Worm (Caenorhabditis elegans) whole organism, midembryonic: ENCODE results near the gene drh-1.

ENCODE experiments used
- flt-1 ChIP-seq: fragments of 200-800 bp; sonication (Bioruptor generic); IDR thresholded peaks from 2 replicates; pipeline ENCODE4 v1.3.6; 2022; ENCODE audit warnings: missing genetic modification characterization, missing compliant biosample characterization
- klf-2 ChIP-seq: fragments of 200-800 bp; sonication (Bioruptor generic); conservative IDR thresholded peaks from 2 replicates; pipeline ENCODE4 v1.3.6; 2022; ENCODE audit warnings: missing genetic modification reagents, missing genetic modification characterization, missing compliant biosample characterization
- tab-1 ChIP-seq: fragments of 200-800 bp; sonication (Bioruptor generic); IDR thresholded peaks from 2 replicates; pipeline ENCODE4 v1.3.6; 2022; ENCODE audit warnings: missing genetic modification characterization, missing compliant biosample characterization

ce11 chrIV:6599447-6599846 is 13.7 kb downstream of the drh-1 start, which contains the start of gene F38A5.8:
- TF ChIP-seq tab-1 (GFP tag; lab: Robert Waterston, UW) (no peak), flt-1 (GFP tag; lab: Robert Waterston, UW) (no peak), klf-2 (GFP tag; lab: Robert Waterston, UW) (no peak)
